Fruit fly (Drosophila melanogaster) whole organism, embryonic: Measurements from ENCODE around the gene Muc18B.

ENCODE experiments used
- Atf6 ChIP-seq: fragments of 200-800 bp; sonication (Bioruptor generic); IDR thresholded peaks from 2 replicates; pipeline ENCODE4 v1.3.6; 2022; ENCODE audit warnings: missing biosample characterization, missing genetic modification characterization
- Awh ChIP-seq: fragments of 200-800 bp; sonication (Bioruptor generic); IDR thresholded peaks from 2 replicates; pipeline ENCODE4, ENCODE4 v1.3.6; 2022; ENCODE audit warnings: missing biosample characterization, missing genetic modification characterization
- CG10209 ChIP-seq: fragments of 200-800 bp; sonication (Bioruptor generic); optimal IDR thresholded peaks from 3 replicates; lab custom pipeline; 2017; ENCODE audit warnings: missing biosample characterization, mild to moderate bottlenecking, missing genetic modification characterization, missing genetic modification reagents
- CG10431 ChIP-seq: fragments of 200-800 bp; sonication (Bioruptor generic); optimal IDR thresholded peaks from 3 replicates; lab custom pipeline; 2018; ENCODE audit warnings: missing biosample characterization, mild to moderate bottlenecking, missing genetic modification characterization
- CG10654 ChIP-seq: fragments of 200-800 bp; sonication (Bioruptor generic); optimal IDR thresholded peaks from 2 replicates; lab custom pipeline; 2016; ENCODE audit warnings: missing biosample characterization, missing genetic modification characterization
- CG12071 ChIP-seq: fragments of 200-800 bp; sonication (Bioruptor generic); optimal IDR thresholded peaks from 3 replicates; lab custom pipeline; 2018; ENCODE audit warnings: missing biosample characterization, mild to moderate bottlenecking, missing genetic modification characterization
- CG13123 ChIP-seq: fragments of 200-800 bp; sonication (Bioruptor generic); optimal IDR thresholded peaks from 2 replicates; lab custom pipeline; 2016; ENCODE audit warnings: missing biosample characterization, missing genetic modification characterization
- CG15479 ChIP-seq: fragments of 200-800 bp; sonication (Bioruptor generic); optimal IDR thresholded peaks from 3 replicates; lab custom pipeline; 2019; ENCODE audit warnings: missing biosample characterization, mild to moderate bottlenecking, missing genetic modification characterization, moderate library complexity
- CG15601 ChIP-seq: fragments of 200-800 bp; sonication (Bioruptor generic); optimal IDR thresholded peaks from 3 replicates; lab custom pipeline; 2019; ENCODE audit warnings: missing biosample characterization, mild to moderate bottlenecking, missing genetic modification characterization, moderate library complexity
- CG16863 ChIP-seq: fragments of 200-800 bp; sonication (Bioruptor generic); optimal IDR thresholded peaks from 3 replicates; lab custom pipeline; 2016; ENCODE audit warnings: missing biosample characterization, missing genetic modification characterization
- CG17186 ChIP-seq: fragments of 200-800 bp; sonication (Bioruptor generic); optimal IDR thresholded peaks from 3 replicates; lab custom pipeline; 2017; ENCODE audit warnings: missing biosample characterization, missing genetic modification reagents, missing genetic modification characterization
- CG17385 ChIP-seq: fragments of 200-800 bp; sonication (Bioruptor generic); optimal IDR thresholded peaks from 3 replicates; lab custom pipeline; 2018; ENCODE audit warnings: missing biosample characterization, mild to moderate bottlenecking, missing genetic modification characterization
- CG2120 ChIP-seq: fragments of 200-800 bp; sonication (Bioruptor generic); optimal IDR thresholded peaks from 3 replicates; lab custom pipeline; 2016; ENCODE audit warnings: missing biosample characterization, missing genetic modification characterization
- CG2199 ChIP-seq: fragments of 200-800 bp; sonication (Bioruptor generic); IDR thresholded peaks from 3 replicates; pipeline ENCODE4 v1.3.6; 2022; ENCODE audit warnings: missing biosample characterization, missing genetic modification characterization
- CG2875 ChIP-seq: fragments of 200-800 bp; sonication (Bioruptor generic); optimal IDR thresholded peaks from 2 replicates; lab custom pipeline; 2017; ENCODE audit warnings: missing biosample characterization, mild to moderate bottlenecking, missing genetic modification characterization, missing genetic modification reagents
- CG30020 ChIP-seq: fragments of 200-800 bp; optimal IDR thresholded peaks from 2 replicates; lab custom pipeline; 2019; ENCODE audit warnings: missing biosample characterization, mild to moderate bottlenecking, missing genetic modification characterization, moderate library complexity
- CG3726 ChIP-seq: fragments of 200-800 bp; sonication (Bioruptor generic); IDR thresholded peaks from 3 replicates; pipeline ENCODE4, ENCODE4 v1.3.6; 2022; ENCODE audit warnings: missing biosample characterization, missing genetic modification characterization
- CG3838 ChIP-seq: fragments of 200-800 bp; sonication (Bioruptor generic); optimal IDR thresholded peaks from 3 replicates; lab custom pipeline; 2016; ENCODE audit warnings: missing biosample characterization, missing genetic modification characterization
- CG6689 ChIP-seq: fragments of 200-800 bp; sonication (Bioruptor generic); IDR thresholded peaks from 2 replicates; pipeline ENCODE4 v1.3.6; 2022; ENCODE audit warnings: missing biosample characterization, missing genetic modification characterization
- CG6854 ChIP-seq: fragments of 200-800 bp; sonication (Bioruptor generic); optimal IDR thresholded peaks from 3 replicates; lab custom pipeline; 2017; ENCODE audit warnings: missing biosample characterization, mild to moderate bottlenecking, missing genetic modification characterization
- CG7928 ChIP-seq: fragments of 200-800 bp; sonication (Bioruptor generic); optimal IDR thresholded peaks from 2 replicates; lab custom pipeline; 2017; ENCODE audit warnings: missing biosample characterization, mild to moderate bottlenecking, missing genetic modification characterization
- CG7963 ChIP-seq: fragments of 200-800 bp; sonication (Bioruptor generic); IDR thresholded peaks from 3 replicates; pipeline ENCODE4 v1.3.6; 2022; ENCODE audit warnings: missing biosample characterization, missing genetic modification characterization; ENCODE audit not compliant: partially characterized antibody
- CG7987 ChIP-seq: fragments of 200-800 bp; sonication (Bioruptor generic); optimal IDR thresholded peaks from 2 replicates; lab custom pipeline; 2018; ENCODE audit warnings: missing biosample characterization, mild to moderate bottlenecking, missing genetic modification characterization, moderate library complexity
- Camta ChIP-seq: fragments of 200-800 bp; sonication (Bioruptor generic); optimal IDR thresholded peaks from 2 replicates; lab custom pipeline; 2016; ENCODE audit warnings: missing biosample characterization, missing genetic modification characterization
- H2.0 ChIP-seq: fragments of 200-800 bp; sonication (Bioruptor generic); IDR thresholded peaks from 2 replicates; pipeline ENCODE4 v1.3.6; 2022; ENCODE audit warnings: missing biosample characterization, missing genetic modification characterization
- HLH4C ChIP-seq: fragments of 200-800 bp; sonication (Bioruptor generic); IDR thresholded peaks from 3 replicates; pipeline ENCODE4 v1.3.6; 2022; ENCODE audit warnings: missing biosample characterization, missing genetic modification characterization; ENCODE audit not compliant: partially characterized antibody
- HmgZ ChIP-seq: fragments of 200-800 bp; sonication (Bioruptor generic); optimal IDR thresholded peaks from 2 replicates; lab custom pipeline; 2018; ENCODE audit warnings: missing biosample characterization, mild to moderate bottlenecking, missing genetic modification characterization
- Med ChIP-seq: fragments of 200-800 bp; sonication (Bioruptor generic); peaks from one replicate; lab custom pipeline; 2016; ENCODE audit warnings: missing biosample characterization, missing genetic modification characterization, mild to moderate bottlenecking, inconsistent platforms, moderate library complexity
- NC2α ChIP-seq: fragments of 200-800 bp; sonication (Bioruptor generic); optimal IDR thresholded peaks from 2 replicates; lab custom pipeline; 2016; ENCODE audit warnings: missing biosample characterization, missing genetic modification characterization
- Poxn ChIP-seq: fragments of 200-800 bp; sonication (Bioruptor generic); IDR thresholded peaks from 2 replicates; pipeline ENCODE4 v1.3.6; 2022; ENCODE audit warnings: missing biosample characterization, missing genetic modification characterization
- Sin3A ChIP-seq: fragments of >200 bp; optimal IDR thresholded peaks from 2 replicates; lab custom pipeline; 2018
- ac ChIP-seq: fragments of 200-800 bp; sonication (Bioruptor generic); optimal IDR thresholded peaks from 3 replicates; lab custom pipeline; 2017; ENCODE audit warnings: missing biosample characterization, mild to moderate bottlenecking, missing genetic modification characterization
- bbx ChIP-seq: fragments of 200-800 bp; sonication (Bioruptor generic); IDR thresholded peaks from 2 replicates; pipeline ENCODE4 v1.3.6; 2022; ENCODE audit warnings: missing biosample characterization, missing genetic modification characterization; ENCODE audit not compliant: partially characterized antibody
- br ChIP-seq: fragments of >200 bp; optimal IDR thresholded peaks from 2 replicates; lab custom pipeline; 2017
- caup ChIP-seq: fragments of 200-800 bp; sonication (Bioruptor generic); optimal IDR thresholded peaks from 3 replicates; lab custom pipeline; 2017; ENCODE audit warnings: missing biosample characterization, mild to moderate bottlenecking, missing genetic modification characterization, moderate library complexity; ENCODE audit not compliant: severe bottlenecking
- fd102C ChIP-seq: fragments of 200-800 bp; sonication (Bioruptor generic); optimal IDR thresholded peaks from 2 replicates; lab custom pipeline; 2018; ENCODE audit warnings: missing biosample characterization, mild to moderate bottlenecking, missing genetic modification characterization, moderate library complexity
- fd3F ChIP-seq: fragments of 200-800 bp; sonication (Bioruptor generic); optimal IDR thresholded peaks from 2 replicates; lab custom pipeline; 2018; ENCODE audit warnings: missing biosample characterization, mild to moderate bottlenecking, missing genetic modification characterization, moderate library complexity
- gsb-n ChIP-seq: fragments of 200-800 bp; sonication (Bioruptor generic); optimal IDR thresholded peaks from 3 replicates; lab custom pipeline; 2018; ENCODE audit warnings: missing biosample characterization, mild to moderate bottlenecking, missing genetic modification characterization
- kay ChIP-seq: fragments of 200-800 bp; sonication (Bioruptor generic); optimal IDR thresholded peaks from 2 replicates; lab custom pipeline; 2016; ENCODE audit warnings: missing biosample characterization, missing genetic modification characterization
- pita ChIP-seq: fragments of 200-800 bp; sonication (Bioruptor generic); optimal IDR thresholded peaks from 2 replicates; lab custom pipeline; 2017; ENCODE audit warnings: missing biosample characterization, mild to moderate bottlenecking, missing genetic modification characterization
- ro ChIP-seq: fragments of 200-800 bp; sonication (Bioruptor generic); IDR thresholded peaks from 2 replicates; pipeline ENCODE4 v1.3.6; 2022; ENCODE audit warnings: missing biosample characterization, missing genetic modification characterization
- sens ChIP-seq: fragments of 200-800 bp; sonication (Bioruptor generic); peaks from one replicate; lab custom pipeline; 2016; ENCODE audit warnings: missing biosample characterization, missing genetic modification characterization
- sim ChIP-seq: fragments of 200-800 bp; sonication (Bioruptor generic); IDR thresholded peaks from 2 replicates; pipeline ENCODE4 v1.3.6; 2022; ENCODE audit warnings: missing biosample characterization, missing genetic modification characterization
- tio ChIP-seq: fragments of 200-800 bp; sonication (Bioruptor generic); optimal IDR thresholded peaks from 2 replicates; lab custom pipeline; 2017; ENCODE audit warnings: missing biosample characterization, missing genetic modification characterization, inconsistent platforms
- toy ChIP-seq: fragments of 200-800 bp; sonication (Bioruptor generic); IDR thresholded peaks from 2 replicates; pipeline ENCODE4 v1.3.6; 2022; ENCODE audit warnings: missing biosample characterization, missing genetic modification characterization
- twi ChIP-seq: fragments of 200-800 bp; optimal IDR thresholded peaks from 2 replicates; lab custom pipeline; 2019; ENCODE audit warnings: missing biosample characterization, mild to moderate bottlenecking, missing genetic modification characterization, moderate library complexity
- usp ChIP-seq: fragments of >200 bp; optimal IDR thresholded peaks from 2 replicates; lab custom pipeline; 2017; ENCODE audit warnings: missing biosample characterization, missing genetic modification characterization
- zen ChIP-seq: fragments of 200-800 bp; sonication (Bioruptor generic); optimal IDR thresholded peaks from 3 replicates; lab custom pipeline; 2018; ENCODE audit warnings: missing biosample characterization, mild to moderate bottlenecking, missing genetic modification characterization, moderate library complexity
- zfh2 ChIP-seq: fragments of 200-800 bp; sonication (Bioruptor generic); optimal IDR thresholded peaks from 2 replicates; lab custom pipeline; 2016; ENCODE audit warnings: missing biosample characterization, missing genetic modification characterization

Muc18B gene

dm6 chrX:19240230-19240839, 25.0 kb downstream of the Muc18B start (continued):
- TF ChIP-seq CG10209 (GFP tag; lab: Kevin White, UChicago), result no peak
- peak; percentile 64 for TF ChIP-seq sens (GFP tag; lab: Kevin White, UChicago)
- no peak for TF ChIP-seq Sin3A (lab: Kevin White, UChicago)
- TF ChIP-seq sim (GFP tag; lab: Robert Waterston, UW), result no peak
- TF ChIP-seq Atf6 (GFP tag; lab: Robert Waterston, UW), result 0 out of 2 replicates have a peak, but pooled peaks have one; percentile 13
- TF ChIP-seq Med (GFP tag; lab: Kevin White, UChicago), result peak; percentile 60
- TF ChIP-seq twi (tag; lab: Kevin White, UChicago), result peak; percentile 8
- TF ChIP-seq CG15601, result no peak
- TF ChIP-seq CG6689, result no peak
- no peak for TF ChIP-seq HLH4C (GFP tag; lab: Robert Waterston, UW)
- no peak for TF ChIP-seq CG30020 (tag; lab: Kevin White, UChicago)
- no peak for TF ChIP-seq gsb-n (tag; lab: Kevin White, UChicago)
- no peak for TF ChIP-seq ac (GFP tag; lab: Kevin White, UChicago)

- TF ChIP-seq kay (GFP tag; lab: Kevin White, UChicago), result no peak
- TF ChIP-seq Camta (GFP tag; lab: Kevin White, UChicago), result no peak
- peak; percentile 19 for TF ChIP-seq HmgZ
- TF ChIP-seq CG2120, result no peak
- TF ChIP-seq CG17385 (GFP tag; lab: Kevin White, UChicago), result no peak
- no peak for TF ChIP-seq CG7987 (GFP tag; lab: Kevin White, UChicago)
- 0 out of 3 replicates have a peak, but pooled peaks have one; percentile 70 for TF ChIP-seq CG2199 (GFP tag; lab: Robert Waterston, UW)
- no peak for TF ChIP-seq zen
- TF ChIP-seq CG3838 (GFP tag; lab: Kevin White, UChicago), result no peak
- TF ChIP-seq fd102C, result no peak
- no peak for TF ChIP-seq H2.0 (GFP tag; lab: Robert Waterston, UW)
- TF ChIP-seq CG2875 (GFP tag; lab: Kevin White, UChicago), result no peak
- no peak for TF ChIP-seq CG3726 (GFP tag; lab: Robert Waterston, UW)
- TF ChIP-seq Awh (GFP tag; lab: Robert Waterston, UW), result no peak
- no peak for TF ChIP-seq CG7928 (GFP tag; lab: Kevin White, UChicago)
- TF ChIP-seq CG7963 (GFP tag; lab: Robert Waterston, UW), result no peak
- TF ChIP-seq bbx (GFP tag; lab: Robert Waterston, UW), result no peak
- TF ChIP-seq zfh2 (GFP tag; lab: Kevin White, UChicago), result no peak
- no peak for TF ChIP-seq NC2α (GFP tag; lab: Kevin White, UChicago)
- TF ChIP-seq Poxn (GFP tag; lab: Robert Waterston, UW), result no peak
- TF ChIP-seq CG6854 (GFP tag; lab: Kevin White, UChicago), result no peak
- no peak for TF ChIP-seq toy (GFP tag; lab: Robert Waterston, UW)
- no peak for TF ChIP-seq CG15479 (GFP tag; lab: Kevin White, UChicago)
- TF ChIP-seq CG17186, result no peak
- no peak for TF ChIP-seq CG15601
- no peak for TF ChIP-seq CG16863 (GFP tag; lab: Kevin White, UChicago)
- no peak for TF ChIP-seq CG12071 (GFP tag; lab: Kevin White, UChicago)
- TF ChIP-seq tio, result no peak
- TF ChIP-seq CG13123 (GFP tag; lab: Kevin White, UChicago), result no peak
- no peak for TF ChIP-seq caup
- TF ChIP-seq pita (GFP tag; lab: Kevin White, UChicago), result peak; percentile 10
- TF ChIP-seq ro (GFP tag; lab: Robert Waterston, UW), result no peak
- TF ChIP-seq CG10654, result no peak
- TF ChIP-seq CG10431, result no peak
- no peak for TF ChIP-seq br (lab: Kevin White, UChicago)
- no peak for TF ChIP-seq fd3F (GFP tag; lab: Kevin White, UChicago)
- no peak for TF ChIP-seq Atf6 (GFP tag; lab: Robert Waterston, UW)
- no peak for TF ChIP-seq usp
Measured at dm6 chrX:19241790-19242373, 26.6 kb downstream of the Muc18B start, which contains the start of gene CG14196. Gene CG14196 (minus strand): TSS chrX:19241840.
